Worm (Caenorhabditis elegans): ENCODE results near the gene sms-5.
"Not testable (repeated sequence)": the region's sequence is repeated elsewhere in the genome, so short reads cannot be mapped to it uniquely, and the experiment has no call there.

sms-5 gene

ce11 chrII:535226-535625, 40.0 kb downstream of the sms-5 start, which contains the start of gene T27A1.3:
Gene T27A1.3, plus strand, starts transcription at chrII:535526.
- TF ChIP-seq unc-39, ceh-82, aly-2 (tag; optimal IDR thresholded peaks at IDR 0.05): not testable (repeated sequence)

DNA sequence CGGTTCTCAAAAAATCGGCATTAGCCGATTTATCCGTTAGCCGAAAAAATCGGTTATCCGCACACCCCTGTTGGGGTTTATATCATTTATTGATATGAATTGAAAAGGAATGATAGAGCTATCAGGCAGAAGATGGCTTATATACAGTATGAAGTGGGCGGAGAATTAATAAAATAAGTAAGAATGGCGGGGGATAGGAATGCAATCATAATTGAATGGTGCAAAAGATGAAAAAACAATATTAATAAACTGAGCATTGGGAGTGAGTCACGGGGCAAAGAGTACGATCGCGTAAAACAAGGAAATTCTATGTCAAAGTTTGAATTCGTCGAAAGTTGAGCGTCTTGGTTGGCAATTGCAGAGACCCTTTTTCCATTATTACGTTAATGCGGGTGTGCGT, 41.6 kb downstream of the sms-5 start, which contains the start of gene T27A1.2:
T27A1.2 (minus strand) TSS at position 101 of the 400 bp plus-strand sequence.
- TF ChIP-seq ama-1 (optimal IDR thresholded peaks at IDR 0.05) (no peak), sma-9 (GFP tag; optimal IDR thresholded peaks at IDR 0.05) (no peak), sma-9 (tag; optimal IDR thresholded peaks at IDR 0.05) (no peak), ceh-82 (tag; optimal IDR thresholded peaks at IDR 0.05) (no peak), aly-2 (tag; optimal IDR thresholded peaks at IDR 0.05) (no peak), unc-39 (tag; optimal IDR thresholded peaks at IDR 0.05) (no peak), ztf-4 (tag; optimal IDR thresholded peaks at IDR 0.05) (no peak), ZK546.5 (tag; optimal IDR thresholded peaks at IDR 0.05) (no peak), lin-39 (tag; optimal IDR thresholded peaks at IDR 0.05) (no peak), F13H6.1 (tag; optimal IDR thresholded peaks at IDR 0.05) (no peak), Y55F3AM.14 (GFP tag; optimal IDR thresholded peaks at IDR 0.05) (no peak), ztf-11 (tag; optimal IDR thresholded peaks at IDR 0.05) (no peak), blmp-1 (tag; optimal IDR thresholded peaks at IDR 0.05; ENCODE audit: insufficient read depth) (no peak), nhr-23 (tag; optimal IDR thresholded peaks at IDR 0.05) (no peak), egl-27 (tag; optimal IDR thresholded peaks at IDR 0.05) (no peak)

ce11 chrII:542416-542815, 47.2 kb downstream of the sms-5 start:
- TF ChIP-seq nhr-12 (tag; optimal IDR thresholded peaks at IDR 0.05) (no peak), nhr-21 (tag; optimal IDR thresholded peaks at IDR 0.05) (peak; percentile 51), mab-5 (tag; optimal IDR thresholded peaks at IDR 0.05) (no peak), skn-1 (tag; optimal IDR thresholded peaks at IDR 0.05) (no peak)

ce11 chrII:546405-546804, 51.2 kb downstream of the sms-5 start, which contains the start of gene mlt-10:
Gene mlt-10, plus strand, starts transcription at chrII:546705.
- TF ChIP-seq aly-2 (tag; optimal IDR thresholded peaks at IDR 0.05) (no peak), sma-9 (GFP tag; optimal IDR thresholded peaks at IDR 0.05) (no peak), sma-9 (tag; optimal IDR thresholded peaks at IDR 0.05) (no peak), ceh-16 (tag; optimal IDR thresholded peaks at IDR 0.05) (no peak), nhr-6 (tag; optimal IDR thresholded peaks at IDR 0.05) (no peak), ama-1 (optimal IDR thresholded peaks at IDR 0.05) (no peak), nhr-21 (tag; optimal IDR thresholded peaks at IDR 0.05) (no peak), unc-39 (tag; optimal IDR thresholded peaks at IDR 0.05) (no peak), nhr-129 (tag; optimal IDR thresholded peaks at IDR 0.05) (no peak), sma-3 (GFP tag; optimal IDR thresholded peaks at IDR 0.05) (no peak), nhr-77 (tag; optimal IDR thresholded peaks at IDR 0.05) (no peak), dmd-4 (tag; optimal IDR thresholded peaks at IDR 0.05) (no peak), ZK546.5 (tag; optimal IDR thresholded peaks at IDR 0.05) (no peak), C34F6.9 (tag; optimal IDR thresholded peaks at IDR 0.05) (no peak), ztf-4 (tag; optimal IDR thresholded peaks at IDR 0.05) (no peak), ceh-82 (tag; optimal IDR thresholded peaks at IDR 0.05) (no peak), nhr-237 (tag; optimal IDR thresholded peaks at IDR 0.05) (no peak)

Measured in whole organism, L2 larva.